Worm (Caenorhabditis elegans) whole organism, L4 larva: ENCODE measurements around the gene pbo-6.
A peak's percentile ranks its signal among the peaks of the same experiment; 100 is the strongest.

Experiments used
- F26F4.8 ChIP-seq: fragments of 200-800 bp; sonication (Bioruptor generic); conservative IDR thresholded peaks from 2 replicates; pipeline ENCODE4 v1.3.6; 2022; ENCODE audit warnings: missing genetic modification characterization, missing compliant biosample characterization
- Y48G9A.11 ChIP-seq: fragments of 200-800 bp; sonication (Bioruptor generic); IDR thresholded peaks from 2 replicates; pipeline ENCODE4 v1.3.6; 2022; ENCODE audit warnings: missing genetic modification reagents, missing genetic modification characterization, missing compliant biosample characterization
- Y5F2A.4 ChIP-seq: fragments of 200-800 bp; sonication (Bioruptor generic); optimal IDR thresholded peaks from 2 replicates; lab custom pipeline; 2018; ENCODE audit warnings: mild to moderate bottlenecking, missing genetic modification characterization, missing compliant biosample characterization
- ZK546.5 ChIP-seq, 2 experiments: sonication (generic microtip); optimal IDR thresholded peaks; 2 replicates each; lab custom pipeline; 2017; ENCODE audit warnings: missing biosample characterization in 2 of 2, missing genetic modification characterization in 2 of 2
- aha-1 ChIP-seq: fragments of 150-350 bp; peaks from one replicate; lab custom pipeline; 2014; ENCODE audit warnings: missing biosample characterization, missing genetic modification characterization
- ama-1 ChIP-seq: fragments of 150-350 bp; optimal IDR thresholded peaks from 2 replicates; lab custom pipeline; 2014; ENCODE audit warnings: inconsistent platforms, mixed read lengths
- arid-1 ChIP-seq: fragments of 200-800 bp; sonication (Bioruptor generic); conservative IDR thresholded peaks from 2 replicates; pipeline ENCODE4 v1.3.6; 2022; ENCODE audit warnings: missing genetic modification reagents, missing genetic modification characterization, missing compliant biosample characterization
- ceh-44 ChIP-seq: fragments of 200-800 bp; sonication (Bioruptor generic); IDR thresholded peaks from 2 replicates; pipeline ENCODE4 v1.3.6; 2022; ENCODE audit warnings: missing genetic modification reagents, missing genetic modification characterization, missing compliant biosample characterization
- daf-16 ChIP-seq, 3 experiments: sonication (generic microtip); optimal IDR thresholded peaks; 2 replicates each; lab custom pipeline; 2016 to 2017; ENCODE audit warnings: missing genetic modification characterization in 3 of 3, missing genetic modification reagents in 3 of 3, mild to moderate bottlenecking in 2 of 3, missing compliant biosample characterization in 2 of 3, missing biosample characterization in 1 of 3, moderate library complexity in 1 of 3
- dmd-6 ChIP-seq: fragments of 200-800 bp; sonication (Bioruptor generic); IDR thresholded peaks from 2 replicates; pipeline ENCODE4 v1.3.6; 2022; ENCODE audit warnings: missing genetic modification reagents, missing genetic modification characterization, missing compliant biosample characterization
- dmd-8 ChIP-seq: fragments of 200-800 bp; sonication (Bioruptor generic); IDR thresholded peaks from 2 replicates; pipeline ENCODE4 v1.3.6; 2022; ENCODE audit warnings: missing genetic modification characterization, missing compliant biosample characterization
- fos-1 ChIP-seq: fragments of 150-350 bp; optimal IDR thresholded peaks from 2 replicates; lab custom pipeline; 2014; ENCODE audit warnings: missing biosample characterization, missing genetic modification characterization
- hif-1 ChIP-seq, 2 experiments: sonication (generic microtip); optimal IDR thresholded peaks; 2 replicates each; lab custom pipeline; 2016 to 2017; ENCODE audit warnings: missing compliant biosample characterization in 2 of 2, missing genetic modification characterization in 2 of 2, missing genetic modification reagents in 2 of 2, missing genotype in 2 of 2, mild to moderate bottlenecking in 1 of 2
- hlh-11 ChIP-seq: fragments of 200-800 bp; sonication (Bioruptor generic); optimal IDR thresholded peaks from 2 replicates; lab custom pipeline; 2018; ENCODE audit warnings: mild to moderate bottlenecking, missing genetic modification characterization, missing compliant biosample characterization
- hlh-30 ChIP-seq: sonication (generic microtip); optimal IDR thresholded peaks from 2 replicates; lab custom pipeline; 2017; ENCODE audit warnings: antibody characterized with exemption, mild to moderate bottlenecking, missing genetic modification characterization, missing compliant biosample characterization; ENCODE audit not compliant: insufficient read depth
- lin-29 ChIP-seq: fragments of 200-800 bp; sonication (Bioruptor generic); IDR thresholded peaks from 2 replicates; pipeline ENCODE4 v1.3.6; 2022; ENCODE audit warnings: missing genetic modification reagents, missing genetic modification characterization, missing compliant biosample characterization
- madf-9 ChIP-seq: fragments of 200-800 bp; sonication (Bioruptor generic); conservative IDR thresholded peaks from 2 replicates; pipeline ENCODE4 v1.3.6; 2022; ENCODE audit warnings: missing genetic modification reagents, missing genetic modification characterization, missing compliant biosample characterization
- mdl-1 ChIP-seq, 2 experiments: fragments of 150-350 bp in 1 of 2; sonication (generic microtip) in 1 of 2; optimal IDR thresholded peaks; 2 replicates each; lab custom pipeline; 2014 to 2017; ENCODE audit warnings: missing biosample characterization in 2 of 2, missing genetic modification characterization in 2 of 2
- nhr-10 ChIP-seq: fragments of 150-350 bp; optimal IDR thresholded peaks from 2 replicates; lab custom pipeline; 2014; ENCODE audit warnings: missing biosample characterization, missing genetic modification characterization
- nhr-11 ChIP-seq: fragments of 150-350 bp; optimal IDR thresholded peaks from 2 replicates; lab custom pipeline; 2014; ENCODE audit warnings: missing biosample characterization, missing genetic modification characterization
- nhr-28 ChIP-seq: fragments of 150-350 bp; optimal IDR thresholded peaks from 2 replicates; lab custom pipeline; 2014; ENCODE audit warnings: missing biosample characterization, missing genetic modification characterization
- nhr-42 ChIP-seq: fragments of 200-800 bp; sonication (Bioruptor generic); IDR thresholded peaks from 2 replicates; pipeline ENCODE4 v1.3.6; 2022; ENCODE audit warnings: missing genetic modification characterization, missing compliant biosample characterization
- pqm-1 ChIP-seq: sonication (generic microtip); optimal IDR thresholded peaks from 2 replicates; lab custom pipeline; 2017; ENCODE audit warnings: missing biosample characterization, missing genetic modification characterization
- set-16 ChIP-seq: fragments of 200-800 bp; sonication (Bioruptor generic); IDR thresholded peaks from 2 replicates; pipeline ENCODE4 v1.3.6; 2022; ENCODE audit warnings: missing genetic modification reagents, missing genetic modification characterization, missing compliant biosample characterization
- snpc-4 ChIP-seq: fragments of 150-350 bp; optimal IDR thresholded peaks from 2 replicates; lab custom pipeline; 2014; ENCODE audit warnings: missing biosample characterization, missing genetic modification characterization
- spr-1 ChIP-seq: sonication (generic microtip); optimal IDR thresholded peaks from 2 replicates; lab custom pipeline; 2016; ENCODE audit warnings: mild to moderate bottlenecking, missing genetic modification characterization, missing compliant biosample characterization
- tag-97 ChIP-seq: fragments of 200-800 bp; sonication (Bioruptor generic); IDR thresholded peaks from 2 replicates; pipeline ENCODE4 v1.3.6; 2022; ENCODE audit warnings: missing genetic modification characterization, missing compliant biosample characterization
- unc-62 ChIP-seq, 3 experiments: fragments of 150-350 bp in 1 of 3; sonication (generic microtip); optimal IDR thresholded peaks in 2 of 3; peaks in 1 of 3; 1 replicate in 1 of 3; 2 replicates in 2 of 3; lab custom pipeline; 2014 to 2017; ENCODE audit warnings: missing biosample characterization in 3 of 3, missing genetic modification characterization in 3 of 3, missing genetic modification reagents in 3 of 3, missing genotype in 1 of 3
- zfp-2 ChIP-seq: sonication (generic microtip); optimal IDR thresholded peaks from 2 replicates; lab custom pipeline; 2016; ENCODE audit warnings: mild to moderate bottlenecking, missing genetic modification characterization, missing compliant biosample characterization
- zfp-3 ChIP-seq: fragments of 200-800 bp; sonication (Bioruptor generic); conservative IDR thresholded peaks from 2 replicates; pipeline ENCODE4 v1.3.6; 2022; ENCODE audit warnings: missing genetic modification reagents, missing genetic modification characterization, missing compliant biosample characterization
- zip-11 ChIP-seq: fragments of 200-800 bp; sonication (Bioruptor generic); IDR thresholded peaks from 2 replicates; pipeline ENCODE4 v1.3.6; 2022; ENCODE audit warnings: missing genetic modification characterization, missing compliant biosample characterization

pbo-6 gene

ce11 chrX:17428803-17429202 lies at the start of gene pbo-6:
pbo-6 (plus strand) TSS chrX:17429042.
- TF ChIP-seq tag-97 (GFP tag; lab: Robert Waterston, UW) (no peak), arid-1 (GFP tag; lab: Robert Waterston, UW) (no peak), ceh-44 (no peak), snpc-4 (tag; lab: Kevin White, UChicago) (no peak), Y5F2A.4 (GFP tag; lab: Kevin White, UChicago) (no peak), mdl-1 (tag; optimal IDR thresholded peaks at IDR 0.05; lab: Kevin White, UChicago) (no peak)
- TF ChIP-seq, all 104 proteins: peak for 0

ce11 chrX:17379675-17380074 lies 49.2 kb upstream of the pbo-6 start, which contains the start of gene F10D7.10:
F10D7.10 (minus strand) TSS chrX:17379775.
- TF ChIP-seq zip-11 (GFP tag; lab: Robert Waterston, UW) (no peak), F26F4.8 (GFP tag; lab: Robert Waterston, UW) (no peak), dmd-8 (GFP tag; lab: Robert Waterston, UW) (no peak), nhr-28 (tag; lab: Kevin White, UChicago) (no peak), ZK546.5 (tag; optimal IDR thresholded peaks at IDR 0.05; lab: Kevin White, UChicago) (no peak), dmd-6 (GFP tag; lab: Robert Waterston, UW) (no peak), zfp-3 (GFP tag; lab: Robert Waterston, UW) (no peak)

ce11 chrX:17381975-17382374 lies 46.9 kb upstream of the pbo-6 start, which contains the start of gene F10D7.4:
F10D7.4 (minus strand) TSS chrX:17382075.
- TF ChIP-seq aha-1 (tag; lab: Kevin White, UChicago) (no peak), unc-62 (GFP tag; optimal IDR thresholded peaks at IDR 0.05 in 1 of 2; lab: Kevin White, UChicago) (peak in 1 of 2 experiments; percentile 5), unc-62 (tag; optimal IDR thresholded peaks at IDR 0.05; lab: Kevin White, UChicago) (no peak)

ce11 chrX:17384343-17384742 lies 44.5 kb upstream of the pbo-6 start:
- peak in 1 of 2 experiments; percentile 17 for TF ChIP-seq unc-62 (GFP tag; optimal IDR thresholded peaks at IDR 0.05 in 1 of 2; lab: Kevin White, UChicago)
- TF ChIP-seq unc-62 (tag; optimal IDR thresholded peaks at IDR 0.05; lab: Kevin White, UChicago): no peak
- TF ChIP-seq set-16 (GFP tag; lab: Robert Waterston, UW): peak; percentile 70; the same call in 1 of the 2 replicates
- no peak for TF ChIP-seq lin-29
- TF ChIP-seq, all 104 proteins: peak for 2

- TF ChIP-seq daf-16 (GFP tag; optimal IDR thresholded peaks at IDR 0.05; lab: Kevin White, UChicago): peak in 1 of 2 experiments; percentile 20
- no peak for TF ChIP-seq daf-16 (tag; optimal IDR thresholded peaks at IDR 0.05; lab: Kevin White, UChicago)
- peak; percentile 46 for TF ChIP-seq hlh-30 (tag; lab: Kevin White, UChicago)
- no peak for TF ChIP-seq Y48G9A.11
- peak in 1 of 2 experiments; percentile 25 for TF ChIP-seq hif-1 (tag; optimal IDR thresholded peaks at IDR 0.05; lab: Kevin White, UChicago)
- TF ChIP-seq nhr-10: no peak
- no peak for TF ChIP-seq nhr-42
- TF ChIP-seq hlh-11: peak; percentile 19
- TF ChIP-seq unc-62 (GFP tag; optimal IDR thresholded peaks at IDR 0.05 in 1 of 2; lab: Kevin White, UChicago): peak in 1 of 2 experiments; percentile 85
- TF ChIP-seq unc-62 (tag; optimal IDR thresholded peaks at IDR 0.05; lab: Kevin White, UChicago): no peak
- peak; percentile 80 for TF ChIP-seq nhr-11 (tag; lab: Kevin White, UChicago)
Observed at ce11 chrX:17385102-17385501, 43.7 kb upstream of the pbo-6 start.

ce11 chrX:17386130-17386529 lies 42.7 kb upstream of the pbo-6 start:
- TF ChIP-seq zfp-2 (no peak), nhr-28 (tag; lab: Kevin White, UChicago) (peak; percentile 1), ama-1 (lab: Kevin White, UChicago) (no peak), daf-16 (GFP tag; optimal IDR thresholded peaks at IDR 0.05; lab: Kevin White, UChicago) (no peak), daf-16 (tag; optimal IDR thresholded peaks at IDR 0.05; lab: Kevin White, UChicago) (peak; percentile 81), madf-9 (GFP tag; lab: Robert Waterston, UW) (no peak), fos-1 (tag; lab: Kevin White, UChicago) (no peak), unc-62 (GFP tag; optimal IDR thresholded peaks at IDR 0.05 in 1 of 2; lab: Kevin White, UChicago) (peak in 1 of 2 experiments; percentile 78), unc-62 (tag; optimal IDR thresholded peaks at IDR 0.05; lab: Kevin White, UChicago) (no peak), spr-1 (no peak), pqm-1 (peak; percentile 53)
